Fruit fly (Drosophila melanogaster) whole organism, prepupa: Measurements from ENCODE around the gene CG32772.

Experiments used
- Blimp-1 ChIP-seq: fragments of 200-800 bp; sonication (Bioruptor generic); optimal IDR thresholded peaks from 3 replicates; lab custom pipeline; 2017; ENCODE audit warnings: missing biosample characterization, missing genetic modification characterization, mild to moderate bottlenecking, moderate library complexity, missing genetic modification reagents
- CG10631 ChIP-seq: fragments of 200-800 bp; sonication (Bioruptor generic); optimal IDR thresholded peaks from 2 replicates; lab custom pipeline; 2016; ENCODE audit warnings: missing biosample characterization, missing genetic modification characterization
- CG10669 ChIP-seq: fragments of 200-800 bp; sonication (Bioruptor generic); optimal IDR thresholded peaks from 3 replicates; lab custom pipeline; 2018; ENCODE audit warnings: missing biosample characterization, mild to moderate bottlenecking, missing genetic modification characterization, moderate library complexity
- CG11294 ChIP-seq: fragments of 200-800 bp; sonication (Bioruptor generic); IDR thresholded peaks from 2 replicates; pipeline ENCODE4 v1.3.6; 2022; ENCODE audit warnings: missing biosample characterization, missing genetic modification characterization
- CG11762 ChIP-seq: fragments of 200-800 bp; sonication (Bioruptor generic); optimal IDR thresholded peaks from 3 replicates; lab custom pipeline; 2016; ENCODE audit warnings: missing biosample characterization, missing genetic modification characterization; ENCODE audit not compliant: insufficient read depth
- CG11902 ChIP-seq: fragments of 200-800 bp; sonication (Bioruptor generic); optimal IDR thresholded peaks from 3 replicates; lab custom pipeline; 2016; ENCODE audit warnings: missing biosample characterization, missing genetic modification characterization
- CG15336 ChIP-seq: fragments of 200-800 bp; sonication (Bioruptor generic); IDR thresholded peaks from 2 replicates; pipeline ENCODE4 v1.3.6; 2022; ENCODE audit warnings: missing biosample characterization, missing genetic modification characterization
- CG1621 ChIP-seq: fragments of 200-800 bp; sonication (Bioruptor generic); optimal IDR thresholded peaks from 3 replicates; lab custom pipeline; 2018; ENCODE audit warnings: missing biosample characterization, mild to moderate bottlenecking, missing genetic modification characterization
- CG16779 ChIP-seq: fragments of 200-800 bp; sonication (Bioruptor generic); optimal IDR thresholded peaks from 3 replicates; lab custom pipeline; 2017; ENCODE audit warnings: missing biosample characterization, mild to moderate bottlenecking, missing genetic modification characterization
- CG3032 ChIP-seq: fragments of 200-800 bp; optimal IDR thresholded peaks from 2 replicates; lab custom pipeline; 2019; ENCODE audit warnings: missing biosample characterization, mild to moderate bottlenecking, missing genetic modification characterization, moderate library complexity
- CG31627 ChIP-seq: fragments of 200-800 bp; sonication (Bioruptor generic); optimal IDR thresholded peaks from 3 replicates; lab custom pipeline; 2016; ENCODE audit warnings: missing biosample characterization, missing genetic modification characterization
- CG32006 ChIP-seq: fragments of 200-800 bp; sonication (Bioruptor generic); optimal IDR thresholded peaks from 3 replicates; lab custom pipeline; 2017; ENCODE audit warnings: missing biosample characterization, mild to moderate bottlenecking, missing genetic modification characterization
- CG34406 ChIP-seq: fragments of 200-800 bp; sonication (Bioruptor generic); optimal IDR thresholded peaks from 3 replicates; lab custom pipeline; 2016; ENCODE audit warnings: missing biosample characterization, missing genetic modification characterization
- CG3919 ChIP-seq: fragments of 200-800 bp; sonication (Bioruptor generic); optimal IDR thresholded peaks from 3 replicates; lab custom pipeline; 2016; ENCODE audit warnings: missing biosample characterization, missing genetic modification characterization
- CG4318 ChIP-seq: fragments of 200-800 bp; sonication (Bioruptor generic); optimal IDR thresholded peaks from 3 replicates; lab custom pipeline; 2017; ENCODE audit warnings: missing biosample characterization, mild to moderate bottlenecking, missing genetic modification characterization
- CG6163 ChIP-seq: fragments of 200-800 bp; sonication (Bioruptor generic); IDR thresholded peaks from 3 replicates; pipeline ENCODE4 v1.3.6; 2022; ENCODE audit warnings: missing biosample characterization, missing genetic modification characterization
- CG6276 ChIP-seq: fragments of 200-800 bp; sonication (Bioruptor generic); optimal IDR thresholded peaks from 2 replicates; lab custom pipeline; 2017; ENCODE audit warnings: missing biosample characterization, mild to moderate bottlenecking, missing genetic modification characterization
- CG6792 ChIP-seq: fragments of 200-800 bp; sonication (Bioruptor generic); optimal IDR thresholded peaks from 3 replicates; lab custom pipeline; 2016; ENCODE audit warnings: missing biosample characterization, missing genetic modification characterization
- CG6808 ChIP-seq: fragments of 200-800 bp; sonication (Bioruptor generic); optimal IDR thresholded peaks from 3 replicates; lab custom pipeline; 2017; ENCODE audit warnings: missing biosample characterization, missing genetic modification characterization, mild to moderate bottlenecking, moderate library complexity, missing genetic modification reagents
- CG6854 ChIP-seq: fragments of 200-800 bp; sonication (Bioruptor generic); optimal IDR thresholded peaks from 2 replicates; lab custom pipeline; 2017; ENCODE audit warnings: missing biosample characterization, mild to moderate bottlenecking, missing genetic modification characterization
- CG7368 ChIP-seq: fragments of 200-800 bp; sonication (Bioruptor generic); optimal IDR thresholded peaks from 3 replicates; lab custom pipeline; 2016; ENCODE audit warnings: missing biosample characterization, missing genetic modification characterization
- CG8119 ChIP-seq: fragments of 200-800 bp; sonication (Bioruptor generic); IDR thresholded peaks from 3 replicates; pipeline ENCODE4 v1.3.6; 2022; ENCODE audit warnings: missing biosample characterization, missing genetic modification characterization
- CG8319 ChIP-seq: fragments of 200-800 bp; sonication (Bioruptor generic); optimal IDR thresholded peaks from 3 replicates; lab custom pipeline; 2016; ENCODE audit warnings: missing biosample characterization, missing genetic modification characterization
- CG8632 ChIP-seq: fragments of 200-800 bp; sonication (Bioruptor generic); optimal IDR thresholded peaks from 3 replicates; lab custom pipeline; 2016; ENCODE audit warnings: missing biosample characterization, missing genetic modification characterization
- Eip75B ChIP-seq: fragments of 200-800 bp; sonication (Bioruptor generic); optimal IDR thresholded peaks from 3 replicates; lab custom pipeline; 2016; ENCODE audit warnings: missing biosample characterization, missing genetic modification characterization
- Eip78C ChIP-seq: fragments of 200-800 bp; sonication (Bioruptor generic); peaks from one replicate; lab custom pipeline; 2016; ENCODE audit warnings: missing biosample characterization, missing genetic modification characterization
- Eip93F ChIP-seq: fragments of 200-800 bp; sonication (Bioruptor generic); optimal IDR thresholded peaks from 2 replicates; lab custom pipeline; 2016; ENCODE audit warnings: missing biosample characterization, mild to moderate bottlenecking, missing genetic modification characterization
- Ets21C ChIP-seq: fragments of 200-800 bp; sonication (Bioruptor generic); optimal IDR thresholded peaks from 3 replicates; lab custom pipeline; 2016; ENCODE audit warnings: missing biosample characterization, missing genetic modification characterization
- Ets96B ChIP-seq: fragments of 200-800 bp; optimal IDR thresholded peaks from 2 replicates; lab custom pipeline; 2019; ENCODE audit warnings: missing biosample characterization, mild to moderate bottlenecking, missing genetic modification characterization, moderate library complexity
- Hr38 ChIP-seq: sonication (Bioruptor generic); optimal IDR thresholded peaks from 2 replicates; lab custom pipeline; 2016; ENCODE audit warnings: missing biosample characterization, missing genetic modification characterization
- Hr39 ChIP-seq: fragments of 200-800 bp; sonication (Bioruptor generic); optimal IDR thresholded peaks from 2 replicates; lab custom pipeline; 2016; ENCODE audit warnings: missing biosample characterization, missing genetic modification characterization
- Hr4 ChIP-seq: fragments of 200-800 bp; sonication (Bioruptor generic); optimal IDR thresholded peaks from 3 replicates; lab custom pipeline; 2016; ENCODE audit warnings: missing biosample characterization, missing genetic modification characterization
- Met ChIP-seq: fragments of 200-800 bp; sonication (Bioruptor generic); optimal IDR thresholded peaks from 3 replicates; lab custom pipeline; 2016; ENCODE audit warnings: missing biosample characterization, missing genetic modification characterization
- OdsH ChIP-seq: fragments of 200-800 bp; sonication (Bioruptor generic); optimal IDR thresholded peaks from 3 replicates; lab custom pipeline; 2016; ENCODE audit warnings: missing biosample characterization, missing genetic modification characterization
- Smox ChIP-seq: fragments of 200-800 bp; sonication (Bioruptor generic); optimal IDR thresholded peaks from 3 replicates; lab custom pipeline; 2016; ENCODE audit warnings: missing biosample characterization, missing genetic modification characterization
- Sox102F ChIP-seq: fragments of 200-800 bp; sonication (Bioruptor generic); optimal IDR thresholded peaks from 2 replicates; lab custom pipeline; 2016; ENCODE audit warnings: missing biosample characterization, mild to moderate bottlenecking, missing genetic modification characterization
- Sox14 ChIP-seq: fragments of 200-800 bp; sonication (Bioruptor generic); optimal IDR thresholded peaks from 3 replicates; lab custom pipeline; 2016; ENCODE audit warnings: missing biosample characterization, missing genetic modification characterization
- Sox15 ChIP-seq: fragments of 200-800 bp; sonication (Bioruptor generic); optimal IDR thresholded peaks from 3 replicates; lab custom pipeline; 2016; ENCODE audit warnings: missing biosample characterization, missing genetic modification characterization
- achi ChIP-seq: fragments of 200-800 bp; sonication (Bioruptor generic); optimal IDR thresholded peaks from 3 replicates; lab custom pipeline; 2016; ENCODE audit warnings: missing biosample characterization, missing genetic modification characterization
- acj6 ChIP-seq: fragments of 200-800 bp; sonication (Bioruptor generic); optimal IDR thresholded peaks from 3 replicates; lab custom pipeline; 2016; ENCODE audit warnings: missing biosample characterization, missing genetic modification characterization
- cyc ChIP-seq: fragments of 200-800 bp; sonication (Bioruptor generic); optimal IDR thresholded peaks from 3 replicates; lab custom pipeline; 2016; ENCODE audit warnings: missing biosample characterization, missing genetic modification characterization
- dsx ChIP-seq: fragments of 200-800 bp; optimal IDR thresholded peaks from 3 replicates; lab custom pipeline; 2019; ENCODE audit warnings: missing biosample characterization, mild to moderate bottlenecking, missing genetic modification characterization, moderate library complexity; ENCODE audit not compliant: poor library complexity, severe bottlenecking
- eg ChIP-seq: fragments of 200-800 bp; sonication (Bioruptor generic); IDR thresholded peaks from 3 replicates; pipeline ENCODE4 v1.3.6; 2022; ENCODE audit warnings: missing biosample characterization, missing genetic modification characterization
- fd59A ChIP-seq: fragments of 200-800 bp; sonication (Bioruptor generic); optimal IDR thresholded peaks from 2 replicates; lab custom pipeline; 2017; ENCODE audit warnings: missing biosample characterization, mild to moderate bottlenecking, missing genetic modification characterization, missing genetic modification reagents
- fd85E ChIP-seq: fragments of 200-800 bp; sonication (Bioruptor generic); optimal IDR thresholded peaks from 3 replicates; lab custom pipeline; 2016; ENCODE audit warnings: missing biosample characterization, missing genetic modification characterization
- fkh ChIP-seq: fragments of 200-800 bp; sonication (Bioruptor generic); optimal IDR thresholded peaks from 3 replicates; lab custom pipeline; 2017; ENCODE audit warnings: missing biosample characterization, mild to moderate bottlenecking, missing genetic modification characterization, moderate library complexity
- pdm3 ChIP-seq: fragments of 200-800 bp; sonication (Bioruptor generic); optimal IDR thresholded peaks from 3 replicates; lab custom pipeline; 2016; ENCODE audit warnings: missing biosample characterization, missing genetic modification characterization
- salr ChIP-seq, 2 experiments: fragments of 200-800 bp; sonication (Bioruptor generic); optimal IDR thresholded peaks; 3 replicates each; lab custom pipeline; 2016 to 2018; ENCODE audit warnings: missing biosample characterization in 2 of 2, missing genetic modification characterization in 2 of 2, mild to moderate bottlenecking in 1 of 2
- spab ChIP-seq: fragments of 200-800 bp; sonication (Bioruptor generic); optimal IDR thresholded peaks from 2 replicates; lab custom pipeline; 2017; ENCODE audit warnings: missing biosample characterization, mild to moderate bottlenecking, missing genetic modification characterization, missing genetic modification reagents
- ss ChIP-seq, 2 experiments: fragments of 200-800 bp; sonication (Bioruptor generic); optimal IDR thresholded peaks; 2 replicates in 1 of 2; 3 replicates in 1 of 2; lab custom pipeline; 2017 to 2018; ENCODE audit warnings: mild to moderate bottlenecking in 2 of 2, missing biosample characterization in 2 of 2, missing genetic modification characterization in 2 of 2, moderate library complexity in 1 of 2
- svp ChIP-seq: fragments of 200-800 bp; sonication (Bioruptor generic); peaks from one replicate; lab custom pipeline; 2016; ENCODE audit warnings: missing biosample characterization, missing genetic modification characterization
- topi ChIP-seq: fragments of 200-800 bp; sonication (Bioruptor generic); optimal IDR thresholded peaks from 3 replicates; lab custom pipeline; 2016; ENCODE audit warnings: missing biosample characterization, missing genetic modification characterization
- vri ChIP-seq: fragments of 200-800 bp; sonication (Bioruptor generic); optimal IDR thresholded peaks from 3 replicates; lab custom pipeline; 2016; ENCODE audit warnings: missing biosample characterization, mild to moderate bottlenecking, missing genetic modification characterization

CG32772 gene

dm6 chrX:4958872-4959271, 50.0 kb downstream of the CG32772 start:
- TF ChIP-seq Ets21C (no peak), CG3919 (peak; percentile 24), acj6 (GFP tag; lab: Kevin White, UChicago) (no peak), CG10669 (GFP tag; lab: Kevin White, UChicago) (peak; percentile 31), Eip75B (peak; percentile 44), achi (peak; percentile 44), CG6808 (GFP tag; lab: Kevin White, UChicago) (peak; percentile 22), CG15336 (GFP tag; lab: Robert Waterston, UW) (peak; percentile 62), CG10631 (GFP tag; lab: Kevin White, UChicago) (peak; percentile 47), vri (no peak), OdsH (GFP tag; lab: Kevin White, UChicago) (peak; percentile 28), Eip93F (GFP tag; lab: Kevin White, UChicago) (no peak), CG6854 (GFP tag; lab: Kevin White, UChicago) (no peak), CG11902 (GFP tag; lab: Kevin White, UChicago) (no peak), CG31627 (GFP tag; lab: Kevin White, UChicago) (no peak), Met (GFP tag; lab: Kevin White, UChicago) (peak; percentile 3), Sox14 (GFP tag; lab: Kevin White, UChicago) (peak; percentile 54), pdm3 (GFP tag; lab: Kevin White, UChicago) (peak; percentile 24), CG16779 (tag; lab: Kevin White, UChicago) (peak; percentile 17), spab (no peak), Blimp-1 (GFP tag; lab: Kevin White, UChicago) (no peak), CG11762 (GFP tag; lab: Kevin White, UChicago) (no peak), CG3032 (tag; lab: Kevin White, UChicago) (peak; percentile 34), CG32006 (GFP tag; lab: Kevin White, UChicago) (peak; percentile 78), salr (GFP tag; optimal IDR thresholded peaks at IDR 0.05; lab: Kevin White, UChicago) (no peak), CG7368 (GFP tag; lab: Kevin White, UChicago) (no peak), Hr38 (GFP tag; lab: Kevin White, UChicago) (no peak), CG6163 (peak; percentile 68; the same call in 2 of the 3 replicates), ss (GFP tag; optimal IDR thresholded peaks at IDR 0.05; lab: Kevin White, UChicago) (peak in 1 of 2 experiments; percentile 25), CG34406 (GFP tag; lab: Kevin White, UChicago) (no peak), fd59A (GFP tag; lab: Kevin White, UChicago) (peak; percentile 14), CG4318 (GFP tag; lab: Kevin White, UChicago) (peak; percentile 66), fd85E (GFP tag; lab: Kevin White, UChicago) (no peak), CG8632 (no peak), Smox (GFP tag; lab: Kevin White, UChicago) (no peak), Sox15 (GFP tag; lab: Kevin White, UChicago) (no peak), Hr39 (GFP tag; lab: Kevin White, UChicago) (no peak), svp (peak; percentile 12), CG11294 (GFP tag; lab: Robert Waterston, UW) (no peak), dsx (GFP tag; lab: Kevin White, UChicago) (peak; percentile 41), CG6276 (GFP tag; lab: Kevin White, UChicago) (peak; percentile 57), CG1621 (tag; lab: Kevin White, UChicago) (peak; percentile 28), fkh (GFP tag; lab: Kevin White, UChicago) (no peak), Sox102F (GFP tag; lab: Kevin White, UChicago) (no peak), Hr4 (peak; percentile 70), Ets96B (tag; lab: Kevin White, UChicago) (peak; percentile 46), CG8319 (GFP tag; lab: Kevin White, UChicago) (no peak), CG8119 (GFP tag; lab: Robert Waterston, UW) (peak; percentile 66), topi (GFP tag; lab: Kevin White, UChicago) (peak; percentile 1), CG6792 (no peak), Eip78C (GFP tag; lab: Kevin White, UChicago) (peak; percentile 86), eg (GFP tag; lab: Robert Waterston, UW) (peak; percentile 63), cyc (GFP tag; lab: Kevin White, UChicago) (no peak)
